Fruit fly (Drosophila melanogaster): ENCODE measurements around the gene CG3436.

The CG3436 gene

DNA sequence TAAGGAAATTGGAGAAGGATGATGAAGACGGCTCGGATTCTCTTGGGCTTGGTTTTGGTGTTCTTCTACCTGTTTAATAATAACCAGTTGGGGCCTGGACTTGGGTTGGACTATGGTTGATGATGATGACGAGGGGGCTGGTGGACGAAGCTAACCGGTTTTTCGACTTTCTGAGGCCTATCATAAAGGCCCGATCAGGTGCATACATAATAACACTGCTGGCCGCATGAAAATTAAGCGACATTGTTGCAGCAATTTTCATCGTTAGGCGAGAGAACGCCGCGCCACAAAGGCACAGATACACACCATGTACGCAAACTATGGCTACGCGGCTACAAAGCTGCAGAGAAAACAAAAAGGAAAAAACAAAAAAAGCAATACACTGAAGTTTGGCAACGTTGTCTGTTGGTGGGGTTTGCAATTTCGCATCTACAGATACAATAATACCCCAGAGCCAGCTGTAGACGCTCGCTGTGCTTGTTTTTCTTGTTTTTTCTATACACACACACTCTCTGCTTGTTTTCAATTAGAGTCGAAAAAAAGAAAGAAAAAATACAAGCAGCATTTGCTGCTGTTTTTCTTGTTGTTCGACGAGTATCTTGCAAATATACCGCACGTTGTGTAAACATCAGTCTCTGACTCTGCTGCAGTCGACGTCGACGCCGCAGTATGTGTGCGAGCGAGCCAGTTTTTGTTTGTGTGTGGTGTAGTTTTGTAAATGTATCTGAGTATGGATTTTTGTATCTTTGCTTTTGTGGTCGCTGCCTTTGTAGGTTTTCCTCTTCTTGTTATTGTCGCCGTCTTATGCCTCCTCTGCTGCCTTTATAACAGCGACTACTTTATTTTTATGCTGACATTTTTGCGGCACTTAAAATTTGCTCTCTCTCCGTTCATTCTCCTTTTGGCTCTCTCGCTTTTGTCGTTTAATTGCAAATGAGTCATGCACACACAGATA, 10.6 kb downstream of the CG3436 start (continued):
- peak; percentile 49 for TF ChIP-seq fd102C (GFP tag; optimal IDR thresholded peaks at IDR 0.05)
- no peak for TF ChIP-seq ci (GFP tag; IDR thresholded peaks at IDR 0.05)
- TF ChIP-seq jumu (GFP tag; optimal IDR thresholded peaks at IDR 0.05), result peak; percentile 56
- TF ChIP-seq CG2712 (tag; optimal IDR thresholded peaks at IDR 0.05), result peak; percentile 61
- TF ChIP-seq Dip2 (GFP tag; IDR thresholded peaks at IDR 0.05), result no peak
- TF ChIP-seq CG18764 (GFP tag; optimal IDR thresholded peaks at IDR 0.05), result peak; percentile 43
- TF ChIP-seq unc-4 (GFP tag; IDR thresholded peaks at IDR 0.05; ENCODE audit: partially characterized antibody), result no peak
- no peak for TF ChIP-seq Hr3 (GFP tag; optimal IDR thresholded peaks at IDR 0.05)
- TF ChIP-seq CG31365 (tag; optimal IDR thresholded peaks at IDR 0.05), result peak; percentile 82
- TF ChIP-seq CG5245 (GFP tag; optimal IDR thresholded peaks at IDR 0.05), result no peak
- TF ChIP-seq Dbx (GFP tag; IDR thresholded peaks at IDR 0.05), result no peak
- TF ChIP-seq Side (GFP tag; optimal IDR thresholded peaks at IDR 0.05), result peak; percentile 87
- no peak for TF ChIP-seq CG13287 (GFP tag; IDR thresholded peaks at IDR 0.05; ENCODE audit: partially characterized antibody)
- peak; percentile 72 for TF ChIP-seq gro (GFP tag; optimal IDR thresholded peaks at IDR 0.05)
- TF ChIP-seq Sry-β (GFP tag; optimal IDR thresholded peaks at IDR 0.05), result peak; percentile 17
- no peak for TF ChIP-seq CG9876 (GFP tag; optimal IDR thresholded peaks at IDR 0.05)
- TF ChIP-seq twi (tag; optimal IDR thresholded peaks at IDR 0.05), result peak; percentile 58
- TF ChIP-seq crol (GFP tag; IDR thresholded peaks at IDR 0.05), result no peak
- TF ChIP-seq HLH54F (GFP tag; optimal IDR thresholded peaks at IDR 0.05), result peak; percentile 49
- peak; percentile 6 for TF ChIP-seq az2 (GFP tag; optimal IDR thresholded peaks at IDR 0.05)
- TF ChIP-seq nau (GFP tag; optimal IDR thresholded peaks at IDR 0.05), result peak; percentile 91
- TF ChIP-seq eyg (GFP tag; optimal IDR thresholded peaks at IDR 0.05), result peak; percentile 74
- no peak for TF ChIP-seq inv (GFP tag; IDR thresholded peaks at IDR 0.05; ENCODE audit: partially characterized antibody)
- TF ChIP-seq tup (GFP tag; optimal IDR thresholded peaks at IDR 0.05), result no peak
- TF ChIP-seq CG8924 (tag; optimal IDR thresholded peaks at IDR 0.05), result peak; percentile 64
- no peak for TF ChIP-seq CG8765 (GFP tag; IDR thresholded peaks at IDR 0.05)
- no peak for TF ChIP-seq Gug (GFP tag; IDR thresholded peaks at IDR 0.05)
- peak; percentile 85 for TF ChIP-seq Hand (GFP tag; optimal IDR thresholded peaks at IDR 0.05)
- TF ChIP-seq vvl (GFP tag; IDR thresholded peaks at IDR 0.05), result no peak
- TF ChIP-seq Oli (tag; optimal IDR thresholded peaks at IDR 0.05), result peak; percentile 3
- TF ChIP-seq br (optimal IDR thresholded peaks at IDR 0.05), result no peak
- TF ChIP-seq sens-2 (GFP tag; IDR thresholded peaks at IDR 0.05), result no peak
- TF ChIP-seq Abd-B (GFP tag; optimal IDR thresholded peaks at IDR 0.05), result no peak
- peak; percentile 11 for TF ChIP-seq tin (GFP tag; optimal IDR thresholded peaks at IDR 0.05)
- no peak for TF ChIP-seq tna (GFP tag; IDR thresholded peaks at IDR 0.05; ENCODE audit: partially characterized antibody)
- peak; percentile 55 for TF ChIP-seq CG1529 (GFP tag; optimal IDR thresholded peaks at IDR 0.05)
- peak; percentile 58 to 63 for TF ChIP-seq Hr51 (GFP tag; optimal IDR thresholded peaks at IDR 0.05)
- TF ChIP-seq Sry-δ (GFP tag; optimal IDR thresholded peaks at IDR 0.05), result peak; percentile 28
- no peak for TF ChIP-seq da (GFP tag; optimal IDR thresholded peaks at IDR 0.05)
- no peak for TF ChIP-seq Elba2 (GFP tag; optimal IDR thresholded peaks at IDR 0.05)
- peak; percentile 47 for TF ChIP-seq kah (GFP tag; optimal IDR thresholded peaks at IDR 0.05)
- peak in 1 of 2 experiments; percentile 94 for TF ChIP-seq tll (GFP tag; optimal IDR thresholded peaks at IDR 0.05)
- peak; percentile 85 for TF ChIP-seq pros (GFP tag; optimal IDR thresholded peaks at IDR 0.05)
- peak; percentile 97 for TF ChIP-seq CG10543 (GFP tag; optimal IDR thresholded peaks at IDR 0.05)
- no peak for TF ChIP-seq seq (GFP tag; IDR thresholded peaks at IDR 0.05)
- TF ChIP-seq CG2120 (GFP tag; optimal IDR thresholded peaks at IDR 0.05), result peak; percentile 65
- peak; percentile 78 for TF ChIP-seq CG1792 (GFP tag; optimal IDR thresholded peaks at IDR 0.05)
- peak; percentile 87 for TF ChIP-seq CHES-1-like (GFP tag; optimal IDR thresholded peaks at IDR 0.05)
- TF ChIP-seq CG18599 (GFP tag; optimal IDR thresholded peaks at IDR 0.05), result peak; percentile 93

Data from whole organism, embryonic.